Worm (Caenorhabditis elegans): Measurements from ENCODE around the gene ergi-1.

DNA sequence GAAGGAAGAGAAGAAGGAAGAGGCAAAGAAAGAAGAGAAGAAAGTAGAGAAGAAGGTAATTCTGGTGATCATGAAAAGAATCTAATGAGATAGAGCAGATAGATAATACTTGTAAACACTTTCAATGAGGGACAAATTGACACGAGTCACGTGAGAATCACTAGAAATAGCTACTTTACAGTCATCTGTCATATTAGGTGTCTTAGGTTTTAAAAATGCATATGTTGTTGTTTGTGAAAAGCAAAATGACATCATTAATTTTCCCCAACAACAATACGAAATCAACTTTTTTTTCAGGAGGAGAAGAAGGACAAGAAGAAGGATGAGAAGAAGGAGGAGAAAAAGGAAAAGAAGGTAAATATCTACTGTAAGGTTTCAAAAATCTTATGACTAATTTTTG is 40.1 kb upstream of the ergi-1 start:
- TF ChIP-seq ceh-32 (tag; optimal IDR thresholded peaks at IDR 0.05; ENCODE audit: poor library complexity) (no peak), vab-7 (GFP tag; IDR thresholded peaks at IDR 0.05) (no peak), tra-1 (GFP tag; IDR thresholded peaks at IDR 0.05) (no peak), pha-4 (GFP tag; IDR thresholded peaks at IDR 0.05) (no peak), pha-4 (tag; optimal IDR thresholded peaks at IDR 0.05) (no peak), zip-11 (GFP tag; IDR thresholded peaks at IDR 0.05) (no peak), fos-1 (tag; optimal IDR thresholded peaks at IDR 0.05) (no peak), nhr-76 (tag; optimal IDR thresholded peaks at IDR 0.05) (no peak), aly-2 (tag; optimal IDR thresholded peaks at IDR 0.05) (no peak), nhr-237 (tag; optimal IDR thresholded peaks at IDR 0.05) (no peak), saeg-2 (GFP tag; IDR thresholded peaks at IDR 0.05) (no peak), snpc-1.2 (GFP tag; IDR thresholded peaks at IDR 0.05) (no peak), dmd-9 (GFP tag; IDR thresholded peaks at IDR 0.05) (no peak)
